Worm (Caenorhabditis elegans) whole organism, early embryonic: ENCODE results near the gene C18A11.2.

Source experiments
- aly-1 ChIP-seq: sonication (generic microtip); optimal IDR thresholded peaks from 2 replicates; lab custom pipeline; 2016; ENCODE audit warnings: missing genetic modification characterization, missing compliant biosample characterization
- ceh-36 ChIP-seq: sonication (generic microtip); optimal IDR thresholded peaks from 2 replicates; lab custom pipeline; 2016; ENCODE audit warnings: missing genetic modification characterization, inconsistent platforms, missing compliant biosample characterization
- ets-7 ChIP-seq: sonication (generic microtip); optimal IDR thresholded peaks from 2 replicates; lab custom pipeline; 2016; ENCODE audit warnings: missing genotype, missing genetic modification characterization, missing compliant biosample characterization
- hmg-4 ChIP-seq: fragments of 200-800 bp; sonication (Bioruptor generic); optimal IDR thresholded peaks from 2 replicates; lab custom pipeline; 2018; ENCODE audit warnings: mild to moderate bottlenecking, missing genetic modification characterization, missing compliant biosample characterization
- pes-1 ChIP-seq: fragments of 200-800 bp; sonication (Bioruptor generic); IDR thresholded peaks from 2 replicates; pipeline ENCODE4 v1.3.6; 2022; ENCODE audit warnings: missing genetic modification reagents, missing genetic modification characterization, missing compliant biosample characterization

DNA sequence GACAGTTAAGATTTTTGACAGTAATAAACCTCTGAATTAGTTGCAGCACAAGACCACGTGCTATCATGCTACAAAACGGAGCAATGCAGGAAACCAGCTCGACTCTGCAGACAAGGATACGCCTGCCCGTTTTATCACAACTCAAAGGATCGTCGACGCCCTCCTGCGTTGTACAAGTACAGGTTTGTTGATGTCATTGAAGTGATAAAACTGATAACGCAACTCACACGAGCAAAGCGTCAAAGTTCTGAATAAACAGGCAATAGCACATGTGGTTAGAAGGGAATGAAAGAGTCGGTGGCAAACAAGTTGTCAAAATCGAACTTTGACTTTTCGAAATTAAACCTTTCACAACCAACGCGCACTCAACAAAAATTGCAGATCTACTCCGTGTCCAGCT lies 44.6 kb upstream of the C18A11.2 start:
- TF ChIP-seq aly-1 (tag; lab: Kevin White, UChicago) (no peak), ets-7 (tag; lab: Kevin White, UChicago) (no peak), ceh-36 (tag; lab: Kevin White, UChicago) (no peak), hmg-4 (no peak), pes-1 (GFP tag; lab: Robert Waterston, UW) (no peak)
